Worm (Caenorhabditis elegans) whole organism, mixed stage, embryonic: ENCODE results near the gene C44B12.6.
A peak's percentile ranks its signal among the peaks of the same experiment; 100 is the strongest.
"Not testable (repeated sequence)": the region's sequence is repeated elsewhere in the genome, so short reads cannot be mapped to it uniquely, and the experiment has no call there.

Experiments used
- M03D4.4 ChIP-seq: sonication (generic microtip); optimal IDR thresholded peaks from 2 replicates; lab custom pipeline; 2017; ENCODE audit warnings: mild to moderate bottlenecking, missing genetic modification characterization, missing compliant biosample characterization
- bed-3 ChIP-seq: fragments of 200-800 bp; sonication (Bioruptor generic); optimal IDR thresholded peaks from 3 replicates; lab custom pipeline; 2018; ENCODE audit warnings: mild to moderate bottlenecking, missing genetic modification characterization, moderate library complexity, missing compliant biosample characterization
- blmp-1 ChIP-seq: fragments of 150-350 bp; optimal IDR thresholded peaks from 2 replicates; lab custom pipeline; 2014; ENCODE audit warnings: missing biosample characterization, missing genetic modification characterization
- ceh-43 ChIP-seq: fragments of 200-800 bp; sonication (Bioruptor generic); optimal IDR thresholded peaks from 2 replicates; lab custom pipeline; 2018; ENCODE audit warnings: mild to moderate bottlenecking, missing genetic modification characterization, moderate library complexity, missing compliant biosample characterization
- ceh-83 ChIP-seq: fragments of 200-800 bp; sonication (Bioruptor generic); optimal IDR thresholded peaks from 2 replicates; lab custom pipeline; 2018; ENCODE audit warnings: mild to moderate bottlenecking, missing genetic modification characterization, missing compliant biosample characterization
- ces-1 ChIP-seq: fragments of 150-350 bp; optimal IDR thresholded peaks from 2 replicates; lab custom pipeline; 2014; ENCODE audit warnings: missing biosample characterization, missing genetic modification reagents, missing genetic modification characterization
- cnd-1 ChIP-seq: fragments of 200-800 bp; sonication (Bioruptor generic); optimal IDR thresholded peaks from 2 replicates; lab custom pipeline; 2018; ENCODE audit warnings: mild to moderate bottlenecking, missing genetic modification characterization, missing compliant biosample characterization
- drap-1 ChIP-seq: fragments of 200-800 bp; sonication (Bioruptor generic); optimal IDR thresholded peaks from 3 replicates; lab custom pipeline; 2018; ENCODE audit warnings: mild to moderate bottlenecking, missing genetic modification characterization, missing compliant biosample characterization
- elt-1 ChIP-seq: sonication (generic microtip); optimal IDR thresholded peaks from 2 replicates; lab custom pipeline; 2017; ENCODE audit warnings: missing genetic modification characterization, mild to moderate bottlenecking, missing compliant biosample characterization, antibody characterized with exemption, moderate library complexity, borderline replicate concordance; ENCODE audit not compliant: insufficient read depth
- elt-3 ChIP-seq: fragments of 150-350 bp; optimal IDR thresholded peaks from 2 replicates; lab custom pipeline; 2014; ENCODE audit warnings: missing biosample characterization, missing genetic modification characterization
- flh-1 ChIP-seq: fragments of 200-800 bp; sonication (Bioruptor generic); optimal IDR thresholded peaks from 2 replicates; lab custom pipeline; 2018; ENCODE audit warnings: mild to moderate bottlenecking, missing genetic modification characterization, moderate library complexity, missing compliant biosample characterization
- ham-2 ChIP-seq: fragments of 200-800 bp; sonication (Bioruptor generic); optimal IDR thresholded peaks from 2 replicates; lab custom pipeline; 2018; ENCODE audit warnings: mild to moderate bottlenecking, missing genetic modification characterization, missing compliant biosample characterization
- hlh-1 ChIP-seq: fragments of 150-350 bp; optimal IDR thresholded peaks from 2 replicates; lab custom pipeline; 2014; ENCODE audit warnings: missing biosample characterization, missing genetic modification reagents, missing genetic modification characterization
- lin-13 ChIP-seq: fragments of 150-350 bp; optimal IDR thresholded peaks from 2 replicates; lab custom pipeline; 2014; ENCODE audit warnings: missing biosample characterization, missing genetic modification characterization
- lin-32 ChIP-seq: fragments of 200-800 bp; sonication (Bioruptor generic); optimal IDR thresholded peaks from 2 replicates; lab custom pipeline; 2018; ENCODE audit warnings: mild to moderate bottlenecking, missing genetic modification characterization, missing compliant biosample characterization
- lsy-2 ChIP-seq: fragments of 150-350 bp; optimal IDR thresholded peaks from 2 replicates; lab custom pipeline; 2014; ENCODE audit warnings: missing biosample characterization, missing genetic modification characterization
- mab-5 ChIP-seq: fragments of 150-350 bp; optimal IDR thresholded peaks from 2 replicates; lab custom pipeline; 2014; ENCODE audit warnings: missing biosample characterization, missing genetic modification characterization
- mep-1 ChIP-seq: fragments of 150-350 bp; optimal IDR thresholded peaks from 2 replicates; lab custom pipeline; 2017; ENCODE audit warnings: missing biosample characterization, missing genetic modification reagents, missing genetic modification characterization, inconsistent platforms
- mls-2 ChIP-seq: sonication (generic microtip); optimal IDR thresholded peaks from 2 replicates; lab custom pipeline; 2016; ENCODE audit warnings: mild to moderate bottlenecking, missing genetic modification characterization, moderate library complexity, missing compliant biosample characterization
- nhr-12 ChIP-seq: fragments of 150-350 bp; optimal IDR thresholded peaks from 2 replicates; lab custom pipeline; 2014; ENCODE audit warnings: missing biosample characterization, missing genetic modification characterization
- nhr-2 ChIP-seq: fragments of 150-350 bp; optimal IDR thresholded peaks from 2 replicates; lab custom pipeline; 2014; ENCODE audit warnings: missing biosample characterization, missing genetic modification characterization
- nhr-237 ChIP-seq: fragments of 150-350 bp; optimal IDR thresholded peaks from 2 replicates; lab custom pipeline; 2014; ENCODE audit warnings: missing biosample characterization, missing genetic modification characterization
- nhr-76 ChIP-seq: sonication (generic microtip); optimal IDR thresholded peaks from 2 replicates; lab custom pipeline; 2017; ENCODE audit warnings: missing biosample characterization, missing genetic modification characterization
- pha-4 ChIP-seq: fragments of 150-350 bp; optimal IDR thresholded peaks from 2 replicates; lab custom pipeline; 2018; ENCODE audit warnings: missing biosample characterization, missing genetic modification reagents, missing genetic modification characterization
- snpc-4 ChIP-seq: fragments of 150-350 bp; optimal IDR thresholded peaks from 2 replicates; lab custom pipeline; 2014; ENCODE audit warnings: missing biosample characterization, missing genetic modification characterization
- sptf-1 ChIP-seq: sonication (generic microtip); optimal IDR thresholded peaks from 2 replicates; lab custom pipeline; 2017; ENCODE audit warnings: mild to moderate bottlenecking, missing genetic modification characterization, moderate library complexity, missing compliant biosample characterization
- unc-120 ChIP-seq: sonication (generic microtip); optimal IDR thresholded peaks from 2 replicates; lab custom pipeline; 2017; ENCODE audit warnings: missing genetic modification characterization, missing compliant biosample characterization; ENCODE audit not compliant: poor library complexity, severe bottlenecking
- unc-39 ChIP-seq: fragments of 150-350 bp; optimal IDR thresholded peaks from 2 replicates; lab custom pipeline; 2014; ENCODE audit warnings: missing biosample characterization, missing genetic modification characterization
- zip-8 ChIP-seq: fragments of 150-350 bp; optimal IDR thresholded peaks from 2 replicates; lab custom pipeline; 2014; ENCODE audit warnings: missing biosample characterization, missing genetic modification characterization
- ztf-11 ChIP-seq: fragments of 150-350 bp; optimal IDR thresholded peaks from 2 replicates; lab custom pipeline; 2014; ENCODE audit warnings: missing biosample characterization, missing genetic modification characterization

C44B12.6 gene

ce11 chrIV:1136658-1137057 is at the start of gene C44B12.6:
Gene C44B12.6 (minus strand): TSS chrIV:1136758.
- TF ChIP-seq unc-39 (tag; lab: Kevin White, UChicago) (no peak), mep-1 (no peak), cnd-1 (tag; lab: Kevin White, UChicago) (no peak), lin-13 (no peak), hlh-1 (tag; lab: Kevin White, UChicago) (no peak), mls-2 (tag; lab: Kevin White, UChicago) (no peak), ceh-83 (GFP tag; lab: Kevin White, UChicago) (no peak), nhr-12 (tag; lab: Kevin White, UChicago) (no peak), elt-1 (tag; lab: Kevin White, UChicago) (no peak)

ce11 chrIV:1182292-1182691 is 45.7 kb upstream of the C44B12.6 start, which contains the start of gene rmif-2:
Gene rmif-2 (plus strand): TSS chrIV:1182592.
- TF ChIP-seq ceh-43; snpc-4 (tag; lab: Kevin White, UChicago); blmp-1 (tag; lab: Kevin White, UChicago): not testable (repeated sequence)

- TF ChIP-seq lin-32 (GFP tag; lab: Kevin White, UChicago) (no peak), ces-1 (GFP tag; lab: Kevin White, UChicago) (peak; percentile 41), mls-2 (tag; lab: Kevin White, UChicago) (no peak), lsy-2 (tag; lab: Kevin White, UChicago) (peak; percentile 23), mep-1 (peak; percentile 0)
Measured at ce11 chrIV:1177683-1178082, 41.1 kb upstream of the C44B12.6 start, which contains the start of gene Y104H12D.2. Gene Y104H12D.2 (plus strand): TSS chrIV:1178022.

ce11 chrIV:1176613-1177012 is 40.1 kb upstream of the C44B12.6 start:
- TF ChIP-seq zip-8 (tag; lab: Kevin White, UChicago) (no peak), flh-1 (no peak), ham-2 (GFP tag; lab: Kevin White, UChicago) (no peak), snpc-4 (tag; lab: Kevin White, UChicago) (no peak), pha-4 (tag; lab: Kevin White, UChicago) (no peak), sptf-1 (tag; lab: Kevin White, UChicago) (no peak), ces-1 (GFP tag; lab: Kevin White, UChicago) (no peak), elt-3 (tag; lab: Kevin White, UChicago) (no peak), elt-1 (tag; lab: Kevin White, UChicago) (no peak), blmp-1 (tag; lab: Kevin White, UChicago) (no peak), drap-1 (GFP tag; lab: Kevin White, UChicago) (no peak)

- TF ChIP-seq ztf-11 (tag; lab: Kevin White, UChicago): no peak
- no peak for TF ChIP-seq blmp-1 (tag; lab: Kevin White, UChicago)
- no peak for TF ChIP-seq flh-1
- TF ChIP-seq nhr-76 (tag; lab: Kevin White, UChicago): no peak
- no peak for TF ChIP-seq lin-13
- no peak for TF ChIP-seq elt-3 (tag; lab: Kevin White, UChicago)
- no peak for TF ChIP-seq M03D4.4 (tag; lab: Kevin White, UChicago)
- no peak for TF ChIP-seq drap-1 (GFP tag; lab: Kevin White, UChicago)
- no peak for TF ChIP-seq elt-1 (tag; lab: Kevin White, UChicago)
- no peak for TF ChIP-seq nhr-2 (tag; lab: Kevin White, UChicago)
Measured at ce11 chrIV:1174411-1174810, 37.9 kb upstream of the C44B12.6 start.

- TF ChIP-seq elt-1 (tag; lab: Kevin White, UChicago) (no peak), pha-4 (tag; lab: Kevin White, UChicago) (no peak), lin-13 (no peak), bed-3 (GFP tag; lab: Kevin White, UChicago) (no peak), mab-5 (tag; lab: Kevin White, UChicago) (no peak), flh-1 (no peak), unc-120 (tag; lab: Kevin White, UChicago) (no peak), blmp-1 (tag; lab: Kevin White, UChicago) (no peak), nhr-237 (tag; lab: Kevin White, UChicago) (no peak), nhr-12 (tag; lab: Kevin White, UChicago) (no peak), ham-2 (GFP tag; lab: Kevin White, UChicago) (no peak), ztf-11 (tag; lab: Kevin White, UChicago) (no peak), ceh-43 (no peak), mls-2 (tag; lab: Kevin White, UChicago) (no peak), nhr-2 (tag; lab: Kevin White, UChicago) (no peak)
Measured at ce11 chrIV:1170408-1170807, 33.9 kb upstream of the C44B12.6 start, which contains the start of gene cec-2. Gene cec-2 (plus strand): TSS chrIV:1170708.
